Worm (Caenorhabditis elegans): ENCODE results near the gene Y38E10A.1.

DNA sequence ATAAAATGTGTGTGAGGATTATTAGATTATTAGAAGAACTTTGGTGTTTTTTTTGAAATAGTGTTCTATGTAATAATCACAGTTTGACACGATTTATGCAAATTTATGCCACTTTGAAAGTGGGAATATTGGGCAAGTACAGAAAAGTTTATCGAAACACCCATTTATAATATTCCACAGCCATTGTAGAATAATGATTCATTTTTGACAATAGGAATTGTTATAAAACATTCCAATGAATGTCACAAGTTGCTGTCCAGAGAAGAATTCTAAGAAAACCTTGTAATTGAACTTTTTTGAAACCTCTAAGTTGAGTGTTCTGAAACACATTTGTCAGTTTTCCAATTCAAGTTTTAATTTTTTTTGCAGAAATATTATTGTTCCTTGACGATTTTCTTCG lies 41.8 kb upstream of the Y38E10A.1 start, which contains the start of gene nspe-4:
- TF ChIP-seq nhr-25 (tag; optimal IDR thresholded peaks at IDR 0.05; ENCODE audit: borderline replicate concordance, insufficient read depth), result no peak
- no peak for TF ChIP-seq ceh-62 (tag; optimal IDR thresholded peaks at IDR 0.05)
- no peak for TF ChIP-seq pqm-1 (tag; optimal IDR thresholded peaks at IDR 0.05)
- TF ChIP-seq dve-1 (tag; optimal IDR thresholded peaks at IDR 0.05; ENCODE audit: insufficient read depth), result no peak
- no peak for TF ChIP-seq snpc-4 (tag; optimal IDR thresholded peaks at IDR 0.05)
- TF ChIP-seq nhr-77 (tag; optimal IDR thresholded peaks at IDR 0.05), result no peak
- no peak for TF ChIP-seq ZK546.5 (tag; optimal IDR thresholded peaks at IDR 0.05)
- no peak for TF ChIP-seq lin-1 (GFP tag; IDR thresholded peaks at IDR 0.05)
